Fruit fly (Drosophila melanogaster) whole organism, embryonic: ENCODE data around the gene Cln7.

Experiments
- CG10267 ChIP-seq: fragments of 200-800 bp; sonication (Bioruptor generic); optimal IDR thresholded peaks from 2 replicates; lab custom pipeline; 2018; ENCODE audit warnings: missing biosample characterization, mild to moderate bottlenecking, missing genetic modification characterization, moderate library complexity
- CG10366 ChIP-seq: fragments of 200-800 bp; sonication (Bioruptor generic); IDR thresholded peaks from 2 replicates; pipeline ENCODE4 v1.3.6; 2022; ENCODE audit warnings: missing biosample characterization, missing genetic modification characterization
- CG10979 ChIP-seq: fragments of 200-800 bp; sonication (Bioruptor generic); optimal IDR thresholded peaks from 2 replicates; lab custom pipeline; 2018; ENCODE audit warnings: missing biosample characterization, mild to moderate bottlenecking, missing genetic modification characterization, moderate library complexity
- CG11247 ChIP-seq: fragments of 200-800 bp; sonication (Bioruptor generic); IDR thresholded peaks from 2 replicates; pipeline ENCODE4 v1.3.6; 2022; ENCODE audit warnings: missing biosample characterization, missing genetic modification characterization
- CG12744 ChIP-seq: fragments of 200-800 bp; sonication (Bioruptor generic); optimal IDR thresholded peaks from 2 replicates; lab custom pipeline; 2016; ENCODE audit warnings: missing biosample characterization, missing genetic modification characterization
- CG13894 ChIP-seq: fragments of 200-800 bp; sonication (Bioruptor generic); optimal IDR thresholded peaks from 3 replicates; lab custom pipeline; 2018; ENCODE audit warnings: missing biosample characterization, mild to moderate bottlenecking, missing genetic modification characterization, moderate library complexity
- CG14710 ChIP-seq: fragments of 200-800 bp; sonication (Bioruptor generic); optimal IDR thresholded peaks from 3 replicates; lab custom pipeline; 2019; ENCODE audit warnings: missing biosample characterization, mild to moderate bottlenecking, missing genetic modification characterization, moderate library complexity
- CG15269 ChIP-seq: fragments of 200-800 bp; sonication (Bioruptor generic); optimal IDR thresholded peaks from 2 replicates; lab custom pipeline; 2018; ENCODE audit warnings: missing biosample characterization, mild to moderate bottlenecking, missing genetic modification characterization, moderate library complexity
- CG1602 ChIP-seq: fragments of 200-800 bp; sonication (Bioruptor generic); optimal IDR thresholded peaks from 3 replicates; lab custom pipeline; 2016; ENCODE audit warnings: missing biosample characterization, missing genetic modification characterization
- CG1603 ChIP-seq: fragments of 200-800 bp; sonication (Bioruptor generic); optimal IDR thresholded peaks from 2 replicates; lab custom pipeline; 2019; ENCODE audit warnings: missing biosample characterization, mild to moderate bottlenecking, missing genetic modification characterization, moderate library complexity
- CG17802 ChIP-seq: fragments of 200-800 bp; sonication (Bioruptor generic); optimal IDR thresholded peaks from 2 replicates; lab custom pipeline; 2018; ENCODE audit warnings: missing biosample characterization, mild to moderate bottlenecking, missing genetic modification characterization, moderate library complexity
- CG18262 ChIP-seq: fragments of 200-800 bp; optimal IDR thresholded peaks from 3 replicates; lab custom pipeline; 2019; ENCODE audit warnings: missing biosample characterization, mild to moderate bottlenecking, missing genetic modification characterization, moderate library complexity
- CG2199 ChIP-seq: fragments of 200-800 bp; sonication (Bioruptor generic); IDR thresholded peaks from 3 replicates; pipeline ENCODE4 v1.3.6; 2022; ENCODE audit warnings: missing biosample characterization, missing genetic modification characterization
- CG3065 ChIP-seq: fragments of 200-800 bp; sonication (Bioruptor generic); optimal IDR thresholded peaks from 2 replicates; lab custom pipeline; 2016; ENCODE audit warnings: missing biosample characterization, missing genetic modification characterization
- CG3281 ChIP-seq: fragments of 200-800 bp; sonication (Bioruptor generic); optimal IDR thresholded peaks from 3 replicates; lab custom pipeline; 2017; ENCODE audit warnings: missing biosample characterization, mild to moderate bottlenecking, missing genetic modification characterization
- CG3838 ChIP-seq: fragments of 200-800 bp; sonication (Bioruptor generic); optimal IDR thresholded peaks from 3 replicates; lab custom pipeline; 2016; ENCODE audit warnings: missing biosample characterization, missing genetic modification characterization
- CG6654 ChIP-seq: fragments of 200-800 bp; sonication (Bioruptor generic); optimal IDR thresholded peaks from 2 replicates; lab custom pipeline; 2017; ENCODE audit warnings: missing biosample characterization, mild to moderate bottlenecking, missing genetic modification characterization
- CG6689 ChIP-seq: fragments of 200-800 bp; sonication (Bioruptor generic); IDR thresholded peaks from 2 replicates; pipeline ENCODE4 v1.3.6; 2022; ENCODE audit warnings: missing biosample characterization, missing genetic modification characterization
- CG7271 ChIP-seq: fragments of 200-800 bp; sonication (Bioruptor generic); optimal IDR thresholded peaks from 2 replicates; lab custom pipeline; 2018; ENCODE audit warnings: missing biosample characterization, mild to moderate bottlenecking, missing genetic modification characterization, moderate library complexity
- CG8359 ChIP-seq: fragments of 200-800 bp; sonication (Bioruptor generic); optimal IDR thresholded peaks from 2 replicates; lab custom pipeline; 2017; ENCODE audit warnings: missing biosample characterization, mild to moderate bottlenecking, missing genetic modification characterization, borderline replicate concordance
- CG8924 ChIP-seq: fragments of 200-800 bp; optimal IDR thresholded peaks from 3 replicates; lab custom pipeline; 2019; ENCODE audit warnings: missing biosample characterization, mild to moderate bottlenecking, missing genetic modification characterization, moderate library complexity
- CG9609 ChIP-seq: fragments of 200-800 bp; sonication (Bioruptor generic); optimal IDR thresholded peaks from 3 replicates; lab custom pipeline; 2016; ENCODE audit warnings: missing biosample characterization, missing genetic modification characterization
- CTCF ChIP-seq: fragments of 200-800 bp; sonication (Bioruptor generic); optimal IDR thresholded peaks from 2 replicates; lab custom pipeline; 2017; ENCODE audit warnings: missing biosample characterization, mild to moderate bottlenecking, missing genetic modification characterization, moderate library complexity
- CkIIα-i1 ChIP-seq: fragments of 200-800 bp; sonication (Bioruptor generic); IDR thresholded peaks from 2 replicates; pipeline ENCODE4 v1.3.6; 2022; ENCODE audit warnings: missing biosample characterization, missing genetic modification characterization
- D ChIP-seq, 2 experiments: fragments of 200-800 bp in 1 of 2; fragments of >200 bp in 1 of 2; sonication (Bioruptor generic) in 1 of 2; optimal IDR thresholded peaks; 2 replicates in 1 of 2; 3 replicates in 1 of 2; lab custom pipeline; 2017; ENCODE audit warnings: mild to moderate bottlenecking in 1 of 2, missing biosample characterization in 1 of 2, missing genetic modification characterization in 1 of 2, missing genetic modification reagents in 1 of 2
- D19B ChIP-seq: fragments of 200-800 bp; sonication (Bioruptor generic); optimal IDR thresholded peaks from 2 replicates; lab custom pipeline; 2017; ENCODE audit warnings: missing biosample characterization, mild to moderate bottlenecking, missing genetic modification characterization
- Dip2 ChIP-seq: fragments of 200-800 bp; sonication (Bioruptor generic); IDR thresholded peaks from 2 replicates; pipeline ENCODE4 v1.3.6; 2022; ENCODE audit warnings: missing biosample characterization, missing genetic modification characterization
- Eip74EF ChIP-seq, 2 experiments: fragments of 200-800 bp in 1 of 2; fragments of >200 bp in 1 of 2; sonication (Bioruptor generic) in 1 of 2; optimal IDR thresholded peaks; 2 replicates each; lab custom pipeline; 2017 to 2019; ENCODE audit warnings: missing biosample characterization in 2 of 2, missing genetic modification characterization in 2 of 2, mild to moderate bottlenecking in 1 of 2, moderate library complexity in 1 of 2
- Hr78 ChIP-seq, 2 experiments: fragments of 200-800 bp in 1 of 2; fragments of >200 bp in 1 of 2; sonication (Bioruptor generic) in 1 of 2; optimal IDR thresholded peaks; 2 replicates each; lab custom pipeline; 2017 to 2019; ENCODE audit warnings: missing biosample characterization in 2 of 2, missing genetic modification characterization in 2 of 2, mild to moderate bottlenecking in 1 of 2, moderate library complexity in 1 of 2
- Kr ChIP-seq: fragments of 200-800 bp; sonication (Bioruptor generic); optimal IDR thresholded peaks from 2 replicates; lab custom pipeline; 2017; ENCODE audit warnings: missing biosample characterization, mild to moderate bottlenecking, missing genetic modification characterization
- Meics ChIP-seq: fragments of 200-800 bp; sonication (Bioruptor generic); optimal IDR thresholded peaks from 2 replicates; lab custom pipeline; 2017; ENCODE audit warnings: missing biosample characterization, mild to moderate bottlenecking, missing genetic modification characterization
- Nf-YB ChIP-seq: fragments of 200-800 bp; sonication (Bioruptor generic); optimal IDR thresholded peaks from 3 replicates; lab custom pipeline; 2019; ENCODE audit warnings: missing biosample characterization, mild to moderate bottlenecking, missing genetic modification characterization, moderate library complexity
- Oaz ChIP-seq: fragments of 200-800 bp; sonication (Bioruptor generic); IDR thresholded peaks from 2 replicates; pipeline ENCODE4 v1.3.6; 2022; ENCODE audit warnings: missing biosample characterization, missing genetic modification characterization
- Rfx ChIP-seq: fragments of 200-800 bp; sonication (Bioruptor generic); IDR thresholded peaks from 2 replicates; pipeline ENCODE4 v1.3.6; 2022; ENCODE audit warnings: missing biosample characterization, missing genetic modification characterization
- Xbp1 ChIP-seq: fragments of 200-800 bp; sonication (Bioruptor generic); optimal IDR thresholded peaks from 3 replicates; lab custom pipeline; 2016; ENCODE audit warnings: missing biosample characterization, mild to moderate bottlenecking, missing genetic modification characterization
- ab ChIP-seq: fragments of 200-800 bp; sonication (Bioruptor generic); optimal IDR thresholded peaks from 2 replicates; lab custom pipeline; 2016; ENCODE audit warnings: missing biosample characterization, missing genetic modification characterization
- al ChIP-seq: fragments of 200-800 bp; sonication (Bioruptor generic); IDR thresholded peaks from 2 replicates; pipeline ENCODE4 v1.3.6; 2022; ENCODE audit warnings: missing biosample characterization, missing genetic modification characterization
- ato ChIP-seq: fragments of 200-800 bp; sonication (Bioruptor generic); IDR thresholded peaks from 2 replicates; pipeline ENCODE4 v1.3.6; 2022; ENCODE audit warnings: missing biosample characterization, missing genetic modification characterization; ENCODE audit not compliant: partially characterized antibody
- cato ChIP-seq: fragments of 200-800 bp; sonication (Bioruptor generic); optimal IDR thresholded peaks from 2 replicates; lab custom pipeline; 2016; ENCODE audit warnings: missing biosample characterization, missing genetic modification characterization, borderline replicate concordance
- cg ChIP-seq: fragments of 200-800 bp; sonication (Bioruptor generic); optimal IDR thresholded peaks from 3 replicates; lab custom pipeline; 2019; ENCODE audit warnings: missing biosample characterization, mild to moderate bottlenecking, missing genetic modification characterization, moderate library complexity
- disco-r ChIP-seq: fragments of 200-800 bp; sonication (Bioruptor generic); optimal IDR thresholded peaks from 2 replicates; lab custom pipeline; 2016; ENCODE audit warnings: missing biosample characterization, missing genetic modification characterization
- grau ChIP-seq: fragments of 200-800 bp; optimal IDR thresholded peaks from 3 replicates; lab custom pipeline; 2019; ENCODE audit warnings: missing biosample characterization, mild to moderate bottlenecking, missing genetic modification characterization, moderate library complexity
- ham ChIP-seq: fragments of 200-800 bp; sonication (Bioruptor generic); IDR thresholded peaks from 2 replicates; pipeline ENCODE4 v1.3.6; 2022; ENCODE audit warnings: missing biosample characterization, missing genetic modification characterization
- jumu ChIP-seq: fragments of 200-800 bp; sonication (Bioruptor generic); optimal IDR thresholded peaks from 3 replicates; lab custom pipeline; 2016; ENCODE audit warnings: missing biosample characterization, missing genetic modification characterization
- lbe ChIP-seq: fragments of 200-800 bp; sonication (Bioruptor generic); optimal IDR thresholded peaks from 2 replicates; lab custom pipeline; 2016; ENCODE audit warnings: missing biosample characterization, mild to moderate bottlenecking, missing genetic modification characterization
- nerfin-2 ChIP-seq: fragments of 200-800 bp; sonication (Bioruptor generic); IDR thresholded peaks from 2 replicates; pipeline ENCODE4 v1.3.6; 2022; ENCODE audit warnings: missing biosample characterization, missing genetic modification characterization; ENCODE audit not compliant: partially characterized antibody
- pros ChIP-seq: fragments of 200-800 bp; sonication (Bioruptor generic); optimal IDR thresholded peaks from 3 replicates; lab custom pipeline; 2019; ENCODE audit warnings: missing biosample characterization, mild to moderate bottlenecking, missing genetic modification characterization, moderate library complexity
- repo ChIP-seq: fragments of 200-800 bp; sonication (Bioruptor generic); optimal IDR thresholded peaks from 2 replicates; lab custom pipeline; 2016; ENCODE audit warnings: missing biosample characterization, missing genetic modification characterization
- slp2 ChIP-seq: fragments of 200-800 bp; sonication (Bioruptor generic); optimal IDR thresholded peaks from 2 replicates; lab custom pipeline; 2016; ENCODE audit warnings: missing biosample characterization, missing genetic modification characterization

Cln7 gene

DNA sequence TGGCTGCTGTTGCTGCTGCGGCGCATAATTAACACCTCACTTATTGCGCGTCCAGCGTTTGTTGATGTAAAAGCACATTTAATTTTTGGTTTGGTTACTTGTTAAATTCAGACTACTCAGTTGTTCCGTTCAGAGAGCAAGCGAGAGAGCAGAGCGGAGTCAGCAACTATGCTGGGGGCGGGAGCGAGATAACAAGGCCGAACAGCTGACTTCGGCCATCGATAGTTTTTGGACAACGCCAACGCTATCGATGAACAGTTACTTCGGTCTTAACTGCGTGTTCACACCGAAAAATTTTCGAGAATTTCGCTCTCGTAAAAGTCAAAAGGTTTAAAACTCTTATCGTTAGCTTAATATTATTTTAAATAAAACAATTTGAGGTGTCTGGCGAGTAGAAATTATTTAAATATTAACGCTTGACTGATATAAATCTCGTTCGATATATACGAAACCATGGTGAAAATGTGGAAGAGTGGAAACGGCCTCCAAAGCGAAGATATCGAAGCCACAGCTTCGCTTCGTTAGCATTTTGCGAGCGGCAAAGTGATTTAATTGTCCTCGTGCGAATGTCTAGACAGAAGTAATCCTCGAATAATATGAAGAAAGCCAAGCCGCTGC is 36.5 kb upstream of the Cln7 start, which contains the start of the genes SMSr and smid (continued):
- peak; percentile 44 for TF ChIP-seq CG3281 (GFP tag; lab: Kevin White, UChicago)
- no peak for TF ChIP-seq repo (GFP tag; lab: Kevin White, UChicago)
- no peak for TF ChIP-seq ham (GFP tag; lab: Robert Waterston, UW)
- TF ChIP-seq Oaz = no peak
- peak; percentile 55 for TF ChIP-seq Meics (GFP tag; lab: Kevin White, UChicago)
- TF ChIP-seq cg (GFP tag; lab: Kevin White, UChicago) = no peak
- peak; percentile 9 for TF ChIP-seq CG7271 (tag; lab: Kevin White, UChicago)
- TF ChIP-seq Nf-YB (GFP tag; lab: Kevin White, UChicago) = peak; percentile 2
- no peak for TF ChIP-seq Hr78 (GFP tag; optimal IDR thresholded peaks at IDR 0.05; lab: Kevin White, UChicago)
- peak; percentile 25 to 73 for TF ChIP-seq Eip74EF (GFP tag; optimal IDR thresholded peaks at IDR 0.05; lab: Kevin White, UChicago)
- TF ChIP-seq CG10979 (tag; lab: Kevin White, UChicago) = peak; percentile 62
- peak; percentile 85 for TF ChIP-seq CG14710 (tag; lab: Kevin White, UChicago)
- TF ChIP-seq pros (GFP tag; lab: Kevin White, UChicago) = no peak
- no peak for TF ChIP-seq CG3838 (GFP tag; lab: Kevin White, UChicago)
- no peak for TF ChIP-seq CG6654 (GFP tag; lab: Kevin White, UChicago)
- peak; percentile 71 for TF ChIP-seq Rfx (GFP tag; lab: Robert Waterston, UW)
- TF ChIP-seq al (GFP tag; lab: Robert Waterston, UW) = peak; percentile 64
- no peak for TF ChIP-seq cato (GFP tag; lab: Kevin White, UChicago)
- peak; percentile 4 for TF ChIP-seq CG3065 (GFP tag; lab: Kevin White, UChicago)
- no peak for TF ChIP-seq D (optimal IDR thresholded peaks at IDR 0.05; lab: Kevin White, UChicago)
- TF ChIP-seq D (GFP tag; optimal IDR thresholded peaks at IDR 0.05; lab: Kevin White, UChicago) = peak; percentile 28
- TF ChIP-seq CG8359 (GFP tag; lab: Kevin White, UChicago) = no peak
- TF ChIP-seq CG1602 (GFP tag; lab: Kevin White, UChicago) = peak; percentile 61
- TF ChIP-seq CG10267 (tag; lab: Kevin White, UChicago) = peak; percentile 65
- TF ChIP-seq CG11247 = 0 out of 2 replicates have a peak, but pooled peaks have one; percentile 7
- no peak for TF ChIP-seq Kr (GFP tag; lab: Kevin White, UChicago)
- TF ChIP-seq lbe (GFP tag; lab: Kevin White, UChicago) = peak; percentile 17
- TF ChIP-seq CG2199 (GFP tag; lab: Robert Waterston, UW) = no peak
- TF ChIP-seq Xbp1 = peak; percentile 72
- TF ChIP-seq CG15269 (tag; lab: Kevin White, UChicago) = peak; percentile 59
- TF ChIP-seq CG1603 (tag; lab: Kevin White, UChicago) = peak; percentile 30
- TF ChIP-seq CG13894 = peak; percentile 27
- TF ChIP-seq CG17802 = peak; percentile 93
- peak; percentile 52 for TF ChIP-seq CTCF (GFP tag; lab: Kevin White, UChicago)
- TF ChIP-seq ab (GFP tag; lab: Kevin White, UChicago) = no peak
- peak; percentile 62; the same call in 1 of the 2 replicates for TF ChIP-seq CG6689 (GFP tag; lab: Robert Waterston, UW)
- TF ChIP-seq CkIIα-i1 (GFP tag; lab: Robert Waterston, UW) = no peak
- TF ChIP-seq CG18262 = peak; percentile 67
- peak; percentile 51 for TF ChIP-seq nerfin-2 (GFP tag; lab: Robert Waterston, UW)
- peak; percentile 51 for TF ChIP-seq jumu
- peak; percentile 73 for TF ChIP-seq grau
- TF ChIP-seq CG10366 (GFP tag; lab: Robert Waterston, UW) = peak; percentile 46; the same call in 1 of the 2 replicates
- peak; percentile 65 for TF ChIP-seq ato (GFP tag; lab: Robert Waterston, UW)
- TF ChIP-seq Dip2 (GFP tag; lab: Robert Waterston, UW) = no peak
- peak; percentile 6 for TF ChIP-seq D19B
- peak; percentile 42 for TF ChIP-seq slp2
- peak; percentile 20 for TF ChIP-seq CG9609 (GFP tag; lab: Kevin White, UChicago)
- no peak for TF ChIP-seq CG12744 (GFP tag; lab: Kevin White, UChicago)
- no peak for TF ChIP-seq disco-r (GFP tag; lab: Kevin White, UChicago)
- TF ChIP-seq CG8924 (tag; lab: Kevin White, UChicago) = peak; percentile 68
